Worm (Caenorhabditis elegans): Measurements from ENCODE around the gene C52B9.19.
"Not testable (repeated sequence)": the region's sequence is repeated elsewhere in the genome, so short reads cannot be mapped to it uniquely, and the experiment has no call there.

The C52B9.19 gene

DNA sequence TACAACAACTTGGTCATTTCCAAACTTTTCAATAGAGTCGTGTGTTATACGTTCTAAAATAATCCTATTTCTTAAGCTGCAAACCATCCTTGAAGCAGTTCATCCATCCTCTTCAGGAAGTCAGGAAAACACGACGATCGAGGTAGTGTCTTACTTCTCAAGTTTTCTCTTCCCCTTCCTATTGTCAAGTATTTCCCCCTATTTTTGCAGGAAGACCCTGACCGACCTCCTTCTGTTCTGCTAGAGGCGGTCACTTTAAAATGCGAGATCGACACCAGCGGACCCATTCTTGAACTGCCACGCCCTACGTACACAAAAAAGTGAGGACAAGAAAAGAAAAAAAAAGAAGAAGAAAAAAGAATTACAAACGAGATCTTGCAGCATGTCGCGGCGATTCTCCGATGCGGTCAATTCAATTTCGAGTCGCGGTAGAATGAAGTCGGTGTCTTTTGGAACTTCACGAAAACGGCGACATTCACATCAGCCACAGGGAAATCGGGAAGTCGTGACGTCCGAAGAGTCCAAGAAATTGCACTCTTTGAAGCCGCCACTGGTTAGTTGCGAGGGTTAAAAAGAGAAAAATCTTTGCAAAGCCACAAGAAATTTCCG, 40.6 kb downstream of the C52B9.19 start:
- peak; percentile 58 for TF ChIP-seq unc-42 (tag; optimal IDR thresholded peaks at IDR 0.05)
- TF ChIP-seq mec-3 (tag; optimal IDR thresholded peaks at IDR 0.05; ENCODE audit: borderline replicate concordance) = no peak

- TF ChIP-seq sdc-2 (tag; optimal IDR thresholded peaks at IDR 0.05) (no peak), npax-4 (tag; optimal IDR thresholded peaks at IDR 0.05) (no peak), ceh-18 (tag; optimal IDR thresholded peaks at IDR 0.05) (no peak), rnt-1 (tag; optimal IDR thresholded peaks at IDR 0.05) (no peak)
Observed at ce11 chrX:4328816-4329215, 46.5 kb downstream of the C52B9.19 start, which contains the start of gene C24A8.5. Gene C24A8.5, minus strand, starts transcription at chrX:4328916.

- TF ChIP-seq fax-1 (tag; optimal IDR thresholded peaks at IDR 0.05); fkh-6 (tag; optimal IDR thresholded peaks at IDR 0.05); ceh-45 (GFP tag; IDR thresholded peaks at IDR 0.05): not testable (repeated sequence)
Observed at ce11 chrX:4332305-4332704, 50.0 kb downstream of the C52B9.19 start, which contains the start of gene C24A8.6. Gene C24A8.6, minus strand, starts transcription at chrX:4332405.
